Fruit fly (Drosophila melanogaster) S2 (cell line): ENCODE results near the gene CDase.

ENCODE experiments used
- CG8478 ChIP-seq: fragments of >200 bp; optimal IDR thresholded peaks from 2 replicates; lab custom pipeline; 2018
- CTCF ChIP-seq, 2 experiments: fragments of >200 bp; optimal IDR thresholded peaks; 2 replicates each; lab custom pipeline; 2018

dm6 chr3R:30466515-30466914, 7.2 kb downstream of the CDase start:
- TF ChIP-seq CTCF (optimal IDR thresholded peaks at IDR 0.05; lab: Kevin White, UChicago): no peak
- no peak for TF ChIP-seq CG8478 (lab: Kevin White, UChicago)
